Worm (Caenorhabditis elegans) whole organism, L4 larva: ENCODE data around the gene Y54G2A.77.
"Not testable (repeated sequence)": the region's sequence is repeated elsewhere in the genome, so short reads cannot be mapped to it uniquely, and the experiment has no call there.

Experiments used
- D1046.2 ChIP-seq: fragments of 200-800 bp; sonication (Bioruptor generic); IDR thresholded peaks from 2 replicates; pipeline ENCODE4 v1.3.6; 2022; ENCODE audit warnings: missing genetic modification characterization, missing compliant biosample characterization
- F10B5.3 ChIP-seq: sonication (generic microtip); optimal IDR thresholded peaks from 2 replicates; lab custom pipeline; 2016; ENCODE audit warnings: mild to moderate bottlenecking, missing genetic modification characterization, missing compliant biosample characterization
- F37D6.2 ChIP-seq: sonication (generic microtip); optimal IDR thresholded peaks from 2 replicates; lab custom pipeline; 2016; ENCODE audit warnings: mild to moderate bottlenecking, missing genetic modification characterization, missing compliant biosample characterization
- F44E2.7 ChIP-seq: fragments of 200-800 bp; sonication (Bioruptor generic); IDR thresholded peaks from 2 replicates; pipeline ENCODE4 v2.1.2; 2022; ENCODE audit warnings: missing genetic modification characterization, missing compliant biosample characterization
- F49E8.2 ChIP-seq: sonication (generic microtip); optimal IDR thresholded peaks from 2 replicates; lab custom pipeline; 2016; ENCODE audit warnings: missing compliant biosample characterization, mild to moderate bottlenecking, missing genetic modification characterization, borderline replicate concordance
- T26A8.4 ChIP-seq: fragments of 200-800 bp; sonication (Bioruptor generic); IDR thresholded peaks from 2 replicates; pipeline ENCODE4 v1.3.6; 2022; ENCODE audit warnings: missing genetic modification characterization, missing compliant biosample characterization
- Y105C5A.15 ChIP-seq: fragments of 200-800 bp; sonication (Bioruptor generic); IDR thresholded peaks from 2 replicates; pipeline ENCODE4 v1.3.6; 2022; ENCODE audit warnings: missing genetic modification characterization, missing compliant biosample characterization
- Y48G9A.11 ChIP-seq: fragments of 200-800 bp; sonication (Bioruptor generic); IDR thresholded peaks from 2 replicates; pipeline ENCODE4 v1.3.6; 2022; ENCODE audit warnings: missing genetic modification reagents, missing genetic modification characterization, missing compliant biosample characterization
- ceh-28 ChIP-seq: fragments of 150-350 bp; optimal IDR thresholded peaks from 2 replicates; lab custom pipeline; 2014; ENCODE audit warnings: missing biosample characterization, missing genetic modification reagents, missing genetic modification characterization
- ceh-32 ChIP-seq: sonication (generic microtip); optimal IDR thresholded peaks from 2 replicates; lab custom pipeline; 2016; ENCODE audit warnings: mild to moderate bottlenecking, missing genetic modification characterization, missing compliant biosample characterization; ENCODE audit not compliant: poor library complexity
- ceh-62 ChIP-seq: sonication (generic microtip); optimal IDR thresholded peaks from 2 replicates; lab custom pipeline; 2017; ENCODE audit warnings: missing biosample characterization, missing genetic modification characterization
- ces-1 ChIP-seq: fragments of 150-350 bp; sonication (generic microtip); optimal IDR thresholded peaks from 4 replicates; lab custom pipeline; 2014; ENCODE audit warnings: missing biosample characterization, missing genetic modification reagents, missing genetic modification characterization
- cey-2 ChIP-seq: sonication (generic microtip); optimal IDR thresholded peaks from 3 replicates; lab custom pipeline; 2017; ENCODE audit warnings: missing genetic modification characterization, mild to moderate bottlenecking, missing compliant biosample characterization, antibody characterized with exemption, borderline replicate concordance; ENCODE audit not compliant: insufficient read depth
- daf-16 ChIP-seq, 3 experiments: sonication (generic microtip); optimal IDR thresholded peaks; 2 replicates each; lab custom pipeline; 2016 to 2017; ENCODE audit warnings: missing genetic modification characterization in 3 of 3, missing genetic modification reagents in 3 of 3, mild to moderate bottlenecking in 2 of 3, missing compliant biosample characterization in 2 of 3, missing biosample characterization in 1 of 3, moderate library complexity in 1 of 3
- dmd-6 ChIP-seq: fragments of 200-800 bp; sonication (Bioruptor generic); IDR thresholded peaks from 2 replicates; pipeline ENCODE4 v1.3.6; 2022; ENCODE audit warnings: missing genetic modification reagents, missing genetic modification characterization, missing compliant biosample characterization
- duxl-1 ChIP-seq: sonication (generic microtip); optimal IDR thresholded peaks from 2 replicates; lab custom pipeline; 2016; ENCODE audit warnings: mild to moderate bottlenecking, missing genetic modification characterization, moderate library complexity, missing compliant biosample characterization; ENCODE audit not compliant: poor library complexity
- fkh-10 ChIP-seq: fragments of 150-350 bp; optimal IDR thresholded peaks from 2 replicates; lab custom pipeline; 2014; ENCODE audit warnings: missing biosample characterization, missing genetic modification reagents, missing genetic modification characterization
- gei-8 ChIP-seq: fragments of 200-800 bp; sonication (Bioruptor generic); optimal IDR thresholded peaks from 2 replicates; lab custom pipeline; 2018; ENCODE audit warnings: mild to moderate bottlenecking, missing genetic modification characterization, missing compliant biosample characterization
- hif-1 ChIP-seq, 2 experiments: sonication (generic microtip); optimal IDR thresholded peaks; 2 replicates each; lab custom pipeline; 2016 to 2017; ENCODE audit warnings: missing compliant biosample characterization in 2 of 2, missing genetic modification characterization in 2 of 2, missing genetic modification reagents in 2 of 2, missing genotype in 2 of 2, mild to moderate bottlenecking in 1 of 2
- jun-1 ChIP-seq: fragments of 150-350 bp; optimal IDR thresholded peaks from 2 replicates; lab custom pipeline; 2014; ENCODE audit warnings: missing biosample characterization, missing genetic modification reagents, missing genetic modification characterization
- lim-7 ChIP-seq: fragments of 200-800 bp; sonication (Bioruptor generic); IDR thresholded peaks from 2 replicates; pipeline ENCODE4 v1.3.6; 2022; ENCODE audit warnings: missing genetic modification characterization, missing compliant biosample characterization
- lin-1 ChIP-seq: fragments of 200-800 bp; sonication (Bioruptor generic); IDR thresholded peaks from 2 replicates; pipeline ENCODE4 v1.3.6; 2022; ENCODE audit warnings: missing genetic modification reagents, missing genetic modification characterization, missing compliant biosample characterization
- lir-3 ChIP-seq: sonication (generic microtip); optimal IDR thresholded peaks from 2 replicates; lab custom pipeline; 2016; ENCODE audit warnings: mild to moderate bottlenecking, missing genetic modification characterization, missing compliant biosample characterization
- lsy-2 ChIP-seq, 2 experiments: fragments of 150-350 bp in 1 of 2; sonication (generic microtip) in 1 of 2; optimal IDR thresholded peaks; 2 replicates each; lab custom pipeline; 2014 to 2017; ENCODE audit warnings: missing biosample characterization in 2 of 2, missing genetic modification characterization in 2 of 2
- mep-1 ChIP-seq: fragments of 150-350 bp; sonication (generic microtip); optimal IDR thresholded peaks from 3 replicates; lab custom pipeline; 2014; ENCODE audit warnings: missing biosample characterization, missing genetic modification characterization
- mes-2 ChIP-seq: sonication (generic microtip); optimal IDR thresholded peaks from 2 replicates; lab custom pipeline; 2016; ENCODE audit warnings: missing genotype, mild to moderate bottlenecking, missing genetic modification characterization, missing compliant biosample characterization; ENCODE audit not compliant: poor library complexity, severe bottlenecking
- mxl-2 ChIP-seq: fragments of 200-800 bp; sonication (Bioruptor generic); conservative IDR thresholded peaks from 2 replicates; pipeline ENCODE4 v1.3.6; 2022; ENCODE audit warnings: missing genetic modification reagents, missing genetic modification characterization, missing compliant biosample characterization
- mxl-3 ChIP-seq: fragments of 200-800 bp; sonication (Bioruptor generic); optimal IDR thresholded peaks from 2 replicates; lab custom pipeline; 2018; ENCODE audit warnings: mild to moderate bottlenecking, missing genetic modification characterization, missing compliant biosample characterization
- nhr-102 ChIP-seq: sonication (generic microtip); optimal IDR thresholded peaks from 2 replicates; lab custom pipeline; 2016; ENCODE audit warnings: mild to moderate bottlenecking, missing genetic modification characterization, moderate library complexity, missing compliant biosample characterization
- nhr-11 ChIP-seq: fragments of 150-350 bp; optimal IDR thresholded peaks from 2 replicates; lab custom pipeline; 2014; ENCODE audit warnings: missing biosample characterization, missing genetic modification characterization
- nhr-41 ChIP-seq: fragments of 200-800 bp; sonication (Bioruptor generic); IDR thresholded peaks from 2 replicates; pipeline ENCODE4 v1.3.6; 2022; ENCODE audit warnings: missing genetic modification reagents, missing genetic modification characterization, missing compliant biosample characterization
- nhr-42 ChIP-seq: fragments of 200-800 bp; sonication (Bioruptor generic); IDR thresholded peaks from 2 replicates; pipeline ENCODE4 v1.3.6; 2022; ENCODE audit warnings: missing genetic modification characterization, missing compliant biosample characterization
- nhr-48 ChIP-seq: sonication (generic microtip); optimal IDR thresholded peaks from 2 replicates; lab custom pipeline; 2016; ENCODE audit warnings: mild to moderate bottlenecking, missing genetic modification characterization, missing compliant biosample characterization
- saeg-2 ChIP-seq: fragments of 200-800 bp; sonication (Bioruptor generic); IDR thresholded peaks from 2 replicates; pipeline ENCODE4 v1.3.6; 2022; ENCODE audit warnings: missing genetic modification reagents, missing genetic modification characterization, missing compliant biosample characterization
- sdz-12 ChIP-seq: fragments of 200-800 bp; sonication (Bioruptor generic); optimal IDR thresholded peaks from 2 replicates; lab custom pipeline; 2018; ENCODE audit warnings: mild to moderate bottlenecking, missing genetic modification characterization, missing compliant biosample characterization
- set-16 ChIP-seq: fragments of 200-800 bp; sonication (Bioruptor generic); IDR thresholded peaks from 2 replicates; pipeline ENCODE4 v1.3.6; 2022; ENCODE audit warnings: missing genetic modification reagents, missing genetic modification characterization, missing compliant biosample characterization
- spr-3 ChIP-seq: fragments of 200-800 bp; sonication (Bioruptor generic); optimal IDR thresholded peaks from 2 replicates; lab custom pipeline; 2018; ENCODE audit warnings: mild to moderate bottlenecking, missing genetic modification characterization, missing compliant biosample characterization
- unc-130 ChIP-seq: sonication (generic microtip); optimal IDR thresholded peaks from 2 replicates; lab custom pipeline; 2016; ENCODE audit warnings: missing genetic modification reagents, missing genetic modification characterization, missing compliant biosample characterization
- zfp-2 ChIP-seq: sonication (generic microtip); optimal IDR thresholded peaks from 2 replicates; lab custom pipeline; 2016; ENCODE audit warnings: mild to moderate bottlenecking, missing genetic modification characterization, missing compliant biosample characterization
- zip-2 ChIP-seq: fragments of 150-350 bp; optimal IDR thresholded peaks from 2 replicates; lab custom pipeline; 2014; ENCODE audit warnings: missing biosample characterization, missing genetic modification characterization

Y54G2A.77 gene

DNA sequence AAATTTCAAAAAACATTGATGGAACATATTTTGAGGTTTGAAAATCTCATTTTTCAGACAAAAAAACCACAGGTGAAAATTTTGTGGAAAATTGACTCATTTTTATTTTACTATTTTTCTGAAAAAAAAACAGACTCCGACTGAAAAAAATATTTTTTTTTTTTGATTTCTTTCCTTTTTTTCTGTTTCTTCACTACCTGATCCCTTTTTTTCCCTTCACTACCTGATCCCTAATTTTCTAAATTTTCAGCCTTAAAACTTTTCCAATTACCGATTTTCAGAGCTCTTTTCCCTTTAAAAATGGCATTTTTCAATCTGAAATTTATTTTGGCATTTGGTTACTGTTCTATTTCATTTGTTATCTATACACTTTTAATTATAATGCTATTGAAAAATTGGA lies at the start of gene Y54G2A.77:
Gene Y54G2A.77 (plus strand): TSS at position 301 of the 400 bp plus-strand sequence.
- TF ChIP-seq F37D6.2 (tag; lab: Kevin White, UChicago), result no peak
- TF ChIP-seq mes-2 (tag; lab: Kevin White, UChicago), result no peak
- TF ChIP-seq, all 104 proteins: peak for 0

DNA sequence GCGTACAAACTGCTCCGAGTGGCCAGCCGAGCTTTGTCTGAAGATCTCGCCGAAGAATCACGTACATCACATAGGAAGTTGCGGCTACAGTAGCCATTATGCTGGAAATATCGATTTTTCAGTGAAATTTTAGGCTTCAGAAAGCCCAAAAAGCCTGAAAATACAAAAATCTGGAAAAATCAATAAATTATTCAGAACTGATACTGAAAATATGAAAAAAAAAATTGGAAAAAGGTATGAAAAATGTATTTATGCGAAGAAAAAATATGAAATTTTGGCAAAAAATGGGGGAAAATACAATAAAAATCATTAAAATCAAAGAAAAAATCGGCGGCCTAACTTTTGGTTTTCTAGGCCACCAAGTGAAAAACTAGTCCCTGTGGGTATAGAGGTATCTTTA lies 49.5 kb upstream of the Y54G2A.77 start, which contains the start of gene Y94H6A.12:
Gene Y94H6A.12 (minus strand): TSS at position 101 of the 400 bp plus-strand sequence.
- TF ChIP-seq ceh-28 (tag; lab: Kevin White, UChicago), result peak; percentile 33
- no peak for TF ChIP-seq cey-2

DNA sequence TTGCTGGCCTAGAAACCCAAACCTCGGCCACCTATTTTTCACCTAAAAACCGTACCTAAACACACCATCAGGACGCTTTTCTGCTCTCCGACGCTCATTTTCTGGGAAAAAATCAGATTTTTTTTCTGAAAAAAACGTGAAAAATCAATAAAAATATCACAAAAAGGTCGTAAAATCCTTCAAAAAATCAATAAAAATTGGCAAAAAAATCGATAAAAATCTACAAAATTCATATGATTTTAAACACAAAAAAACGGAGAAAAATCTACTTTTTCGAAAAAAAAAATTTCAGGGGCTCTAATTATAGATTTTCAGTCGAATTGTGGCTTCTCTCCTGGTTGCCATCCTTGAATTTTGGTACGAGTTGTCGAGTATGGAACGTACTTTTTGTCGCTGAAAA lies 46.0 kb upstream of the Y54G2A.77 start, which contains the start of gene Y94H6A.7:
Gene Y94H6A.7 (minus strand): TSS at position 101 of the 400 bp plus-strand sequence.
- not testable (repeated sequence) for TF ChIP-seq spr-3; nhr-41 (GFP tag; lab: Robert Waterston, UW); lim-7 (GFP tag; lab: Robert Waterston, UW)

DNA sequence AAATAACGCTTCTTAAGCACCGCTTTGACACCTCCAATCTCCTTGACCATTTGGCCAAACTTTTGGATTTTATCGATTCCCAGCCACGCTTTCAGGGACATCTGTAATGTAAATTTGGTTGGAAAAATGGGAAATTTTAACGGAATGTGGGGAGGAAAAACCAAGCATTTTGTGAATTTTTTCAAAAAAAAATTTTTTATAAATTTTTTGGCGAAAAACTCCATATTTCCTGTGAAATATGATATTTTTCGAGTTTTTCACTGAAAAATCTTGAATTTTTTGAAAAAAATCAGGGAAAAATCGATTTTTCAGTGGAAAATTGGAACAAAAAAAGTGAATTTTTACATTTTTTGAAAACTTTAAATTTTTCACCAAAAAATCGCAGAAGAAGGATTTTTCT lies 42.7 kb upstream of the Y54G2A.77 start, which contains the start of gene ndua-12:
Gene ndua-12 (minus strand): TSS at position 101 of the 400 bp plus-strand sequence.
- TF ChIP-seq ceh-62 (tag; lab: Kevin White, UChicago); daf-16 (GFP tag; optimal IDR thresholded peaks at IDR 0.05; lab: Kevin White, UChicago); daf-16 (tag; optimal IDR thresholded peaks at IDR 0.05; lab: Kevin White, UChicago); nhr-48 (tag; lab: Kevin White, UChicago): not testable (repeated sequence)

- peak; percentile 27 for TF ChIP-seq duxl-1 (tag; lab: Kevin White, UChicago)
- TF ChIP-seq mxl-3 (GFP tag; lab: Kevin White, UChicago), result peak; percentile 65
- TF ChIP-seq set-16, result no peak
- no peak for TF ChIP-seq nhr-41 (GFP tag; lab: Robert Waterston, UW)
- peak; percentile 12; the same call in 1 of the 2 replicates for TF ChIP-seq nhr-42 (GFP tag; lab: Robert Waterston, UW)
- no peak for TF ChIP-seq F49E8.2 (tag; lab: Kevin White, UChicago)
- TF ChIP-seq mxl-2 (GFP tag; lab: Robert Waterston, UW), result no peak
- TF ChIP-seq T26A8.4 (GFP tag; lab: Robert Waterston, UW), result peak; percentile 70
- no peak for TF ChIP-seq F44E2.7 (GFP tag; lab: Robert Waterston, UW)
- TF ChIP-seq zfp-2 (tag; lab: Kevin White, UChicago), result no peak
- no peak for TF ChIP-seq ceh-32 (tag; lab: Kevin White, UChicago)
- TF ChIP-seq nhr-102, result peak; percentile 78
- peak; percentile 72 for TF ChIP-seq dmd-6
- no peak for TF ChIP-seq gei-8
- no peak for TF ChIP-seq lir-3 (tag; lab: Kevin White, UChicago)
- peak; percentile 79 for TF ChIP-seq mep-1 (tag; lab: Kevin White, UChicago)
- TF ChIP-seq ces-1, result no peak
- TF ChIP-seq ceh-62 (tag; lab: Kevin White, UChicago), result no peak
- TF ChIP-seq Y48G9A.11 (GFP tag; lab: Robert Waterston, UW), result no peak
- peak; percentile 32 for TF ChIP-seq spr-3
- peak in 1 of 2 experiments; percentile 89 for TF ChIP-seq lsy-2 (tag; optimal IDR thresholded peaks at IDR 0.05; lab: Kevin White, UChicago)
- peak; percentile 24 for TF ChIP-seq nhr-11 (tag; lab: Kevin White, UChicago)
- TF ChIP-seq jun-1 (tag; lab: Kevin White, UChicago), result peak; percentile 35
- no peak for TF ChIP-seq Y105C5A.15
- TF ChIP-seq zip-2 (tag; lab: Kevin White, UChicago), result no peak
- no peak for TF ChIP-seq lin-1
- TF ChIP-seq fkh-10 (GFP tag; lab: Kevin White, UChicago), result peak; percentile 34
- TF ChIP-seq F10B5.3 (tag; lab: Kevin White, UChicago), result peak; percentile 25
- TF ChIP-seq D1046.2, result 0 out of 2 replicates have a peak, but pooled peaks have one; percentile 7
- TF ChIP-seq mes-2 (tag; lab: Kevin White, UChicago), result peak; percentile 92
- no peak for TF ChIP-seq sdz-12 (GFP tag; lab: Kevin White, UChicago)
- TF ChIP-seq saeg-2 (GFP tag; lab: Robert Waterston, UW), result no peak
- peak in 1 of 2 experiments; percentile 61 for TF ChIP-seq hif-1 (tag; optimal IDR thresholded peaks at IDR 0.05; lab: Kevin White, UChicago)
- peak; percentile 37 for TF ChIP-seq unc-130 (GFP tag; lab: Kevin White, UChicago)
These were observed 36.7 kb upstream of the Y54G2A.77 start, which contains the start of gene ubxn-2 for ce11 chrIV:2725784-2726183. Gene ubxn-2 (minus strand): TSS chrIV:2725819.
